Worm (Caenorhabditis elegans): ENCODE results near the gene C48B4.9.

ce11 chrIII:9561158-9561557 is 2.0 kb downstream of the C48B4.9 start, which contains the start of gene C48B4.8:
- TF ChIP-seq blmp-1 (tag; optimal IDR thresholded peaks at IDR 0.05) (no peak), hlh-1 (tag; optimal IDR thresholded peaks at IDR 0.05) (no peak), nhr-76 (tag; optimal IDR thresholded peaks at IDR 0.05) (no peak), lin-32 (GFP tag; optimal IDR thresholded peaks at IDR 0.05) (no peak), ztf-11 (tag; optimal IDR thresholded peaks at IDR 0.05) (no peak), unc-62 (GFP tag; optimal IDR thresholded peaks at IDR 0.05) (no peak), nhr-237 (tag; optimal IDR thresholded peaks at IDR 0.05) (no peak), ham-2 (GFP tag; optimal IDR thresholded peaks at IDR 0.05) (no peak)
